Worm (Caenorhabditis elegans): ENCODE results near the gene nlp-51.
A peak's percentile ranks its signal among the peaks of the same experiment; 100 is the strongest.

ce11 chrII:11336163-11336562 is 16.7 kb upstream of the nlp-51 start:
- TF ChIP-seq fkh-10 (GFP tag; optimal IDR thresholded peaks at IDR 0.05): no peak
- TF ChIP-seq egl-27 (tag; optimal IDR thresholded peaks at IDR 0.05): no peak
- TF ChIP-seq ztf-11 (tag; optimal IDR thresholded peaks at IDR 0.05): no peak
- no peak for TF ChIP-seq aly-2 (tag; optimal IDR thresholded peaks at IDR 0.05)
- no peak for TF ChIP-seq pha-4 (tag; optimal IDR thresholded peaks at IDR 0.05)
- no peak for TF ChIP-seq ceh-82 (tag; optimal IDR thresholded peaks at IDR 0.05)
- peak in 1 of 3 experiments; percentile 75 for TF ChIP-seq elt-3 (tag; optimal IDR thresholded peaks at IDR 0.05)
- TF ChIP-seq nhr-237 (tag; optimal IDR thresholded peaks at IDR 0.05): no peak
- no peak for TF ChIP-seq lin-39 (tag; optimal IDR thresholded peaks at IDR 0.05)
- no peak for TF ChIP-seq ceh-9 (tag; optimal IDR thresholded peaks at IDR 0.05)

Measured in whole organism, L3 larva.